Worm (Caenorhabditis elegans) whole organism, late embryonic: ENCODE results near the gene K08B4.7.

Source experiments
- dve-1 ChIP-seq: sonication (generic microtip); optimal IDR thresholded peaks from 2 replicates; lab custom pipeline; 2017; ENCODE audit warnings: antibody characterized with exemption, mild to moderate bottlenecking, missing genetic modification characterization, missing compliant biosample characterization
- hlh-30 ChIP-seq: sonication (generic microtip); optimal IDR thresholded peaks from 2 replicates; lab custom pipeline; 2017; ENCODE audit warnings: antibody characterized with exemption, missing genetic modification characterization, missing compliant biosample characterization; ENCODE audit not compliant: insufficient read depth
- lin-11 ChIP-seq: fragments of 200-800 bp; sonication (Bioruptor generic); optimal IDR thresholded peaks from 2 replicates; lab custom pipeline; 2018; ENCODE audit warnings: mild to moderate bottlenecking, missing genetic modification characterization, missing compliant biosample characterization
- nfya-1 ChIP-seq: sonication (generic microtip); optimal IDR thresholded peaks from 2 replicates; lab custom pipeline; 2017; ENCODE audit warnings: missing genetic modification characterization, mild to moderate bottlenecking, missing compliant biosample characterization, antibody characterized with exemption, moderate library complexity
- rnt-1 ChIP-seq: sonication (generic microtip); optimal IDR thresholded peaks from 2 replicates; lab custom pipeline; 2016; ENCODE audit warnings: missing genetic modification characterization, missing compliant biosample characterization

DNA sequence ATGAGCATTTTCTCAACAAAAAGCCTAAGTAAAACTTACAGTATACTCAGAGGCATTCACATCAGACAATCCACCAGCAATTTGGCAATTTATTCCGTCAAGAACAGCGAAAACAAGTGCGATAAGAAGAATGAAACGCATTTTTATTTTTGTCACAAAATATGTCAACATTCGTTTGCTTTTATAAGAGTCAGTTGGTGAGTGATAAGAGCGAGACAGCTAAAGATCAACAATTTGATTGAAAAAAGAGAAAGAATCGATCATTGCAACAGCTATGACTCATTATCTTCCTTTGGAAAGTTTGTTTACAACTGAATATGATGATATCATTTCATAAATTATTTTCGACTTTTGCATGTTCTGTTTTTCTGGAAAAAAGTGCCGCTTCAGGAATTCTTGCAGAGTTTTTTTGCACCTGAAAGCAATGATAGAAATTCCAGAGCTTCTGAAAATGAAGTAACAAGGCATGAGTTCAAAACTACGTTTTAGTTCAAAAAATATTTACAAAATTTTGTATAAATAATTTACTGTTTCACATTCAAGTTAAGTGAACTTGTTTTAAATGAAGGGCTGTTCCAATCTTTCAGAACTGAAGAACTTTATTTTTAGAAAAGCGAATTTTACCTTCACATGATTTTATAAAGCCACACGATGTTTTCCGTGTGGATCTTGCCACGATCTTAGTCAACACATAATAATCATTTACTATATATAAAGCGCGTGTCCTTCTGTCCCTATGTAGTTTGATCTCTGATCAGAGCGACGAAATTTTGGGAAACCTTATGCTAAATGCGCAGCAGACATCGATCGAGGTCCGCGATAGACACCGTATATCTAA is 1.5 kb upstream of the K08B4.7 start, which contains the start of gene cpi-1:
- TF ChIP-seq rnt-1 (tag; lab: Kevin White, UChicago) = no peak
- TF ChIP-seq lin-11 (tag; lab: Kevin White, UChicago) = no peak
- TF ChIP-seq hlh-30 (tag; lab: Kevin White, UChicago) = no peak
- TF ChIP-seq dve-1 = no peak
- no peak for TF ChIP-seq nfya-1 (tag; lab: Kevin White, UChicago)
